Fruit fly (Drosophila melanogaster): ENCODE results near the gene glob3.

DNA sequence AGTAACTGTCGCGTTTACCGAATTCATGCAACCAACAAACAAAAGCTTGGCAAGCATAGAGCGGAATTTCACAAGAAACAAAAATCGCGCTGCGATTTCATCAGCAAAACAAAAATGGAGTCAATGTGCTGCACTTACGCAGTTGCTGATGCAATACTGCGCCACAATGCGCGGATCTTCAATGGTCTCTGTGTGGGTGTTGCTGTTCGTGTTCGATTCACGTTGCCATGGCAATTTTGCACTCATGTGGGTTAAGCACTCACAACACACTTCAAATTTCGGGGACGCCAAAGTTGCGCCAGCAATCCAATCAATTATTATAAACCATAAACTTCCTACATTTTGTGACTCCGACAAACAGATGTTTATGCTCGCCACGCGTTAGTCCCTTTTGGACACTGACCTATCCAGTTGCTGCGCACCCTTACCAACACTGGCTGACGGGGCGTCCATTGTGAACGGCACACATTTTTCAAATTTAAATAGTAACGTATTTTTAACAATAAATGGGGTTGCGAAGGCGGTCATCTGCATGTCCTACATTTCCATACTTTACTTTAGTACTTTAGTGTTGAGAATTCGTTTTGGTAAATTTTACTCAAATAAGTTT is 32.3 kb downstream of the glob3 start, which contains the start of gene CG2017:
- TF ChIP-seq Sox14 (GFP tag; optimal IDR thresholded peaks at IDR 0.05) (peak; percentile 77), CG4318 (GFP tag; optimal IDR thresholded peaks at IDR 0.05) (no peak), Eip93F (GFP tag; optimal IDR thresholded peaks at IDR 0.05) (no peak), CG3032 (tag; optimal IDR thresholded peaks at IDR 0.05) (peak; percentile 19), fd85E (GFP tag; optimal IDR thresholded peaks at IDR 0.05) (no peak), Eip75B (GFP tag; optimal IDR thresholded peaks at IDR 0.05) (no peak), Gug (GFP tag; IDR thresholded peaks at IDR 0.05) (no peak)

All from whole organism, prepupa.